Fruit fly (Drosophila melanogaster): ENCODE data around the gene ScsbetaA.

ScsbetaA gene

dm6 chr3R:8944866-8945265 is 6.3 kb downstream of the ScsbetaA start, which contains the start of gene CG11964:
Gene CG11964 (minus strand): TSS chr3R:8945020.
- no peak for TF ChIP-seq cic (GFP tag; optimal IDR thresholded peaks at IDR 0.05)
- TF ChIP-seq CG14711 (tag; optimal IDR thresholded peaks at IDR 0.05) = peak; percentile 32
- TF ChIP-seq Mnt (GFP tag; optimal IDR thresholded peaks at IDR 0.05) = peak; percentile 89
- TF ChIP-seq CG12768 (GFP tag; optimal IDR thresholded peaks at IDR 0.05) = no peak
- no peak for TF ChIP-seq cnc (optimal IDR thresholded peaks at IDR 0.05)
- peak; percentile 29 for TF ChIP-seq toe (GFP tag; optimal IDR thresholded peaks at IDR 0.05)
- peak; percentile 66 for TF ChIP-seq bab1 (GFP tag; optimal IDR thresholded peaks at IDR 0.05)
- no peak for TF ChIP-seq CG7045 (GFP tag; optimal IDR thresholded peaks at IDR 0.05)
- TF ChIP-seq CG5204 (GFP tag; optimal IDR thresholded peaks at IDR 0.05) = no peak
- TF ChIP-seq tj (GFP tag; optimal IDR thresholded peaks at IDR 0.05) = no peak
- TF ChIP-seq kay (GFP tag; ENCODE audit: borderline replicate concordance) = no peak
- TF ChIP-seq CG7101 (tag; optimal IDR thresholded peaks at IDR 0.05) = peak; percentile 49
- TF ChIP-seq Clk (GFP tag; optimal IDR thresholded peaks at IDR 0.05) = no peak
- TF ChIP-seq Hr96 (GFP tag; optimal IDR thresholded peaks at IDR 0.05) = no peak
- no peak for TF ChIP-seq CG11617 (GFP tag; optimal IDR thresholded peaks at IDR 0.05)
- TF ChIP-seq CG1620 (GFP tag; optimal IDR thresholded peaks at IDR 0.05) = peak; percentile 27
- TF ChIP-seq Crg-1 (GFP tag; optimal IDR thresholded peaks at IDR 0.05) = no peak
- peak; percentile 3 for TF ChIP-seq CG33017 (tag; optimal IDR thresholded peaks at IDR 0.05)
- no peak for TF ChIP-seq ovo (GFP tag; optimal IDR thresholded peaks at IDR 0.05)
- no peak for TF ChIP-seq pad (GFP tag; optimal IDR thresholded peaks at IDR 0.05)

dm6 chr3R:8945502-8946324 is 7.2 kb downstream of the ScsbetaA start:
- no peak for TF ChIP-seq CG1620 (GFP tag; optimal IDR thresholded peaks at IDR 0.05)
- no peak for TF ChIP-seq CG14711 (tag; optimal IDR thresholded peaks at IDR 0.05)
- TF ChIP-seq CG12768 (GFP tag; optimal IDR thresholded peaks at IDR 0.05) = no peak
- no peak for TF ChIP-seq ovo (GFP tag; optimal IDR thresholded peaks at IDR 0.05)
- TF ChIP-seq Clk (GFP tag; optimal IDR thresholded peaks at IDR 0.05) = no peak
- no peak for TF ChIP-seq pad (GFP tag; optimal IDR thresholded peaks at IDR 0.05)
- no peak for TF ChIP-seq CG5204 (GFP tag; optimal IDR thresholded peaks at IDR 0.05)
- no peak for TF ChIP-seq cic (GFP tag; optimal IDR thresholded peaks at IDR 0.05)
- TF ChIP-seq tj (GFP tag; optimal IDR thresholded peaks at IDR 0.05) = no peak
- no peak for TF ChIP-seq cnc (optimal IDR thresholded peaks at IDR 0.05)
- no peak for TF ChIP-seq kay (GFP tag; ENCODE audit: borderline replicate concordance)
- TF ChIP-seq Mnt (GFP tag; optimal IDR thresholded peaks at IDR 0.05) = no peak
- no peak for TF ChIP-seq toe (GFP tag; optimal IDR thresholded peaks at IDR 0.05)
- no peak for TF ChIP-seq CG33017 (tag; optimal IDR thresholded peaks at IDR 0.05)
- no peak for TF ChIP-seq Crg-1 (GFP tag; optimal IDR thresholded peaks at IDR 0.05)
- TF ChIP-seq bab1 (GFP tag; optimal IDR thresholded peaks at IDR 0.05) = no peak

dm6 chr3R:8946429-8946828 is 7.9 kb downstream of the ScsbetaA start:
- TF ChIP-seq Mnt (GFP tag; optimal IDR thresholded peaks at IDR 0.05) (no peak), toe (GFP tag; optimal IDR thresholded peaks at IDR 0.05) (no peak)

- TF ChIP-seq CG12768 (GFP tag; optimal IDR thresholded peaks at IDR 0.05) (no peak), bab1 (GFP tag; optimal IDR thresholded peaks at IDR 0.05) (no peak), Clk (GFP tag; optimal IDR thresholded peaks at IDR 0.05) (no peak), toe (GFP tag; optimal IDR thresholded peaks at IDR 0.05) (no peak), CG33017 (tag; optimal IDR thresholded peaks at IDR 0.05) (no peak), CG1620 (GFP tag; optimal IDR thresholded peaks at IDR 0.05) (no peak), ovo (GFP tag; optimal IDR thresholded peaks at IDR 0.05) (no peak), cic (GFP tag; optimal IDR thresholded peaks at IDR 0.05) (no peak), CG5204 (GFP tag; optimal IDR thresholded peaks at IDR 0.05) (no peak), pad (GFP tag; optimal IDR thresholded peaks at IDR 0.05) (no peak), kay (GFP tag; ENCODE audit: borderline replicate concordance) (no peak), tj (GFP tag; optimal IDR thresholded peaks at IDR 0.05) (no peak), cnc (optimal IDR thresholded peaks at IDR 0.05) (no peak), CG11617 (GFP tag; optimal IDR thresholded peaks at IDR 0.05) (no peak), CG7101 (tag; optimal IDR thresholded peaks at IDR 0.05) (no peak), CG7045 (GFP tag; optimal IDR thresholded peaks at IDR 0.05) (no peak), Mnt (GFP tag; optimal IDR thresholded peaks at IDR 0.05) (no peak), Hr96 (GFP tag; optimal IDR thresholded peaks at IDR 0.05) (no peak)
These were observed 9.4 kb downstream of the ScsbetaA start for dm6 chr3R:8947757-8948428.

- TF ChIP-seq CG11617 (GFP tag; optimal IDR thresholded peaks at IDR 0.05) (no peak), ovo (GFP tag; optimal IDR thresholded peaks at IDR 0.05) (no peak), Mnt (GFP tag; optimal IDR thresholded peaks at IDR 0.05) (no peak), tj (GFP tag; optimal IDR thresholded peaks at IDR 0.05) (no peak), bab1 (GFP tag; optimal IDR thresholded peaks at IDR 0.05) (no peak), Hr96 (GFP tag; optimal IDR thresholded peaks at IDR 0.05) (no peak), Crg-1 (GFP tag; optimal IDR thresholded peaks at IDR 0.05) (no peak), CG14711 (tag; optimal IDR thresholded peaks at IDR 0.05) (no peak)
These were observed 10.3 kb downstream of the ScsbetaA start for dm6 chr3R:8948855-8949254.

All from whole organism, adult.